Worm (Caenorhabditis elegans): Measurements from ENCODE around the gene C06A1.3.
A peak's percentile ranks its signal among the peaks of the same experiment; 100 is the strongest.

Gene C06A1.3

DNA sequence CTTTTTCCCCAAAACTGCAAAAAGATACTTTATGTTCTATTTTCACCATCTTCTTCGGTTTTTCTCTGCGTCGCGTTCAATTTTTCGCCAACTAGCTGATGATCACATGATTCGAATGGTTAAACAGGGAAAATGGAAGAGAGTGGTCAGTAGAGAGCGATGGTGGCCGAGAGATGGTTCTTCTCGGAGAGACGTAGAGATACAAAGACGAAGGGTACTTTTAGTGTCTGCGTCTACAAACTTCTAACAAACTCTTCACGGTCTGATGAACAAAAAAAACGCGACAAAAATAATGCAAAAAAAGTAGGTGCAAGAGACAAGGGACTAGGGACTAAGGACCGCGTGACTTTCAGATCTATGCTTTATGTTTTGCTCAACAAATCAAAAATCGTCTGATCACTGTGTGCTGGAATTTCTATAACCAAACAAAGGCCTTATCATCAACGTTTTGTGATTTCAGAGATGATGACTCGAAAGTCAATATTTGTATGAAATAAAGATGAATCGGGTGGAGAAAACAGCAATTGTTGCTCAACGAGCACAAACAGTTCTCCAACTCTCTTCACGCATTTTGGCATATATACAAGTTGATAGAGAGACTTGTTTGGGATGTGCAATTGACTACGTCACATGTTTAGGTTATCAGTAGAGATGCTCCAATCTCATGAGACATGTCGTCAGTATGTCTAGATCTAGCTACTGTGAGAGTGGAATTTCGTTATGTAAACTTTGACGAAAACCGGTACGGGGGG is 19.9 kb upstream of the C06A1.3 start (continued):
- TF ChIP-seq snpc-4 (tag; optimal IDR thresholded peaks at IDR 0.05) (no peak), zip-11 (GFP tag; IDR thresholded peaks at IDR 0.05) (no peak), nhr-111 (GFP tag; optimal IDR thresholded peaks at IDR 0.05) (no peak), nhr-77 (tag; optimal IDR thresholded peaks at IDR 0.05) (peak; percentile 94), D1046.2 (GFP tag; IDR thresholded peaks at IDR 0.05) (no peak), dpl-1 (GFP tag; optimal IDR thresholded peaks at IDR 0.05) (peak; percentile 64), Y75B8A.6 (GFP tag; IDR thresholded peaks at IDR 0.05) (0 out of 2 replicates have a peak, but pooled peaks have one; percentile 74), ceh-44 (GFP tag; IDR thresholded peaks at IDR 0.05) (no peak), ctbp-1 (GFP tag; IDR thresholded peaks at IDR 0.05) (peak; percentile 80), mdl-1 (tag; optimal IDR thresholded peaks at IDR 0.05) (peak; percentile 76 to 91), hlh-30 (tag; optimal IDR thresholded peaks at IDR 0.05; ENCODE audit: insufficient read depth) (peak; percentile 99), daf-16 (GFP tag; optimal IDR thresholded peaks at IDR 0.05) (peak in 1 of 2 experiments; percentile 79), daf-16 (tag; optimal IDR thresholded peaks at IDR 0.05) (peak; percentile 86), zfp-2 (tag; optimal IDR thresholded peaks at IDR 0.05) (no peak), lsy-2 (tag; optimal IDR thresholded peaks at IDR 0.05) (peak; percentile 76 to 92), gei-8 (GFP tag; optimal IDR thresholded peaks at IDR 0.05) (peak; percentile 74), hmg-1.1 (GFP tag; IDR thresholded peaks at IDR 0.05) (peak; percentile 80), spr-3 (GFP tag; optimal IDR thresholded peaks at IDR 0.05) (peak; percentile 26), set-16 (GFP tag; IDR thresholded peaks at IDR 0.05) (peak; percentile 55), unc-62 (GFP tag; optimal IDR thresholded peaks at IDR 0.05 in 1 of 2) (peak in 1 of 2 experiments; percentile 100), unc-62 (tag; optimal IDR thresholded peaks at IDR 0.05) (no peak)

DNA sequence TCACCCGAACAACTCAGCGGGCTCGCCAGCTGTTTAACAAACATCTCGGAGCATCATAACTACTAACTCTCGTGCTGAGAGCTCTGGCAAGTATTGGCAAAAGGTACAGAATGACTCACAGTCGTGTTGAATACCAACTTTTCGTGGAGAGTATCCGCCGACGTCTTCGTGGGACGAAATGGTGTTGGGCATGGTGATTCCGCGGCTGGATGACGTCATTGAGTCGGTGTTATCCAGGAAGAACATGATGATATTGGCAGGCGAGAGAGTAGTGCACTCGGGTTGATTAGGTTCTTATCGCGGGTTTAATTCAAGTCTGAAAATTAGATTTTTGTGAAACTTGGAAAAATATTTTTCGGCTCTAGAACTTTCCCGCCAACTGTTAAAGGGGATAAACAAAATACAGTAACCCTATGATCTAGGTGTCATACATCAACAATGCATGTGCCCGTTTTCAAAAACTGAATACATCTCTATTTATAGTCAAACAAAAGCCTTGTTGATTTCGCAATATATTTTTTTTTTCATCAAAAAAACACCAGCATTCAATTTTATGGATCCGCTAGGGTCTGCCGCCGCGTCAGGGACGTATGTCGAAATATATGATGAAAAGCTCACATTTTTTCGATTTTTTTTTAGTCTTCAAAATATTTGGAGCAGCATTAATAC is 18.6 kb upstream of the C06A1.3 start:
- TF ChIP-seq jun-1 (tag; optimal IDR thresholded peaks at IDR 0.05) (no peak), nhr-48 (tag; optimal IDR thresholded peaks at IDR 0.05) (no peak), Y5F2A.4 (GFP tag; optimal IDR thresholded peaks at IDR 0.05) (no peak), daf-19 (GFP tag; conservative IDR thresholded peaks at IDR 0.05) (no peak), egl-27 (tag; optimal IDR thresholded peaks at IDR 0.05) (no peak), T20F7.1 (GFP tag; optimal IDR thresholded peaks at IDR 0.05) (peak; percentile 32), mdl-1 (tag; optimal IDR thresholded peaks at IDR 0.05) (no peak), hif-1 (tag; optimal IDR thresholded peaks at IDR 0.05) (no peak), F37D6.2 (tag; optimal IDR thresholded peaks at IDR 0.05) (no peak), zfp-3 (GFP tag; conservative IDR thresholded peaks at IDR 0.05) (peak; percentile 56; the same call in 1 of the 2 replicates), cey-2 (tag; optimal IDR thresholded peaks at IDR 0.05; ENCODE audit: borderline replicate concordance, insufficient read depth) (no peak), zfp-2 (tag; optimal IDR thresholded peaks at IDR 0.05) (no peak), hlh-11 (tag; optimal IDR thresholded peaks at IDR 0.05) (peak; percentile 12), snpc-4 (tag; optimal IDR thresholded peaks at IDR 0.05) (no peak), nhr-41 (GFP tag; IDR thresholded peaks at IDR 0.05) (no peak), lin-13 (GFP tag; optimal IDR thresholded peaks at IDR 0.05) (no peak), unc-62 (GFP tag; optimal IDR thresholded peaks at IDR 0.05 in 1 of 2) (no peak), unc-62 (tag; optimal IDR thresholded peaks at IDR 0.05) (no peak), nhr-25 (tag; optimal IDR thresholded peaks at IDR 0.05; ENCODE audit: borderline replicate concordance, insufficient read depth) (no peak), dmd-9 (GFP tag; IDR thresholded peaks at IDR 0.05) (no peak), ceh-28 (tag; optimal IDR thresholded peaks at IDR 0.05) (no peak), ceh-20 (GFP tag; IDR thresholded peaks at IDR 0.05) (no peak), madf-5 (GFP tag; IDR thresholded peaks at IDR 0.05) (0 out of 4 replicates have a peak, but pooled peaks have one; percentile 15 to 25), fos-1 (tag; optimal IDR thresholded peaks at IDR 0.05) (no peak), arid-1 (GFP tag; conservative IDR thresholded peaks at IDR 0.05) (no peak), rbr-2 (tag; optimal IDR thresholded peaks at IDR 0.05) (no peak), T26A8.4 (GFP tag; IDR thresholded peaks at IDR 0.05) (no peak), lin-39 (tag; optimal IDR thresholded peaks at IDR 0.05) (no peak), ceh-44 (GFP tag; IDR thresholded peaks at IDR 0.05) (no peak), lin-38 (GFP tag; IDR thresholded peaks at IDR 0.05) (no peak), lim-7 (GFP tag; IDR thresholded peaks at IDR 0.05) (no peak), hlh-30 (tag; optimal IDR thresholded peaks at IDR 0.05; ENCODE audit: insufficient read depth) (no peak)

Data from whole organism, L4 larva.